Worm (Caenorhabditis elegans) whole organism, L2 larva: ENCODE measurements around the gene K07B1.4.
"Not testable (repeated sequence)": the region's sequence is repeated elsewhere in the genome, so short reads cannot be mapped to it uniquely, and the experiment has no call there.

Experiments
- F13H6.1 ChIP-seq: sonication (generic microtip); optimal IDR thresholded peaks from 2 replicates; lab custom pipeline; 2016; ENCODE audit warnings: missing genetic modification characterization, missing compliant biosample characterization
- R02D3.7 ChIP-seq: fragments of 150-350 bp; optimal IDR thresholded peaks from 2 replicates; lab custom pipeline; 2014; ENCODE audit warnings: missing biosample characterization, missing genetic modification characterization
- ZK546.5 ChIP-seq: sonication (generic microtip); optimal IDR thresholded peaks from 2 replicates; lab custom pipeline; 2017; ENCODE audit warnings: missing biosample characterization, missing genetic modification characterization
- blmp-1 ChIP-seq: sonication (generic microtip); optimal IDR thresholded peaks from 2 replicates; lab custom pipeline; 2017; ENCODE audit warnings: missing genetic modification characterization, mild to moderate bottlenecking, missing compliant biosample characterization, antibody characterized with exemption, moderate library complexity; ENCODE audit not compliant: insufficient read depth
- ceh-16 ChIP-seq: fragments of 150-350 bp; optimal IDR thresholded peaks from 2 replicates; lab custom pipeline; 2014; ENCODE audit warnings: missing biosample characterization, missing genetic modification characterization
- ceh-82 ChIP-seq: fragments of 150-350 bp; optimal IDR thresholded peaks from 2 replicates; lab custom pipeline; 2014; ENCODE audit warnings: missing biosample characterization, missing genetic modification characterization
- crh-2 ChIP-seq: sonication (generic microtip); optimal IDR thresholded peaks from 2 replicates; lab custom pipeline; 2017; ENCODE audit warnings: missing biosample characterization, missing genetic modification characterization
- dmd-4 ChIP-seq: sonication (generic microtip); optimal IDR thresholded peaks from 2 replicates; lab custom pipeline; 2017; ENCODE audit warnings: missing biosample characterization, missing genetic modification characterization
- egl-27 ChIP-seq: sonication (generic microtip); optimal IDR thresholded peaks from 3 replicates; lab custom pipeline; 2017; ENCODE audit warnings: missing biosample characterization, missing genetic modification reagents, missing genetic modification characterization
- elt-3 ChIP-seq: sonication (generic microtip); optimal IDR thresholded peaks from 2 replicates; lab custom pipeline; 2017; ENCODE audit warnings: missing biosample characterization, missing genetic modification characterization
- fos-1 ChIP-seq: fragments of 150-350 bp; optimal IDR thresholded peaks from 2 replicates; lab custom pipeline; 2014; ENCODE audit warnings: missing biosample characterization, missing genetic modification characterization
- lin-11 ChIP-seq: fragments of 150-350 bp; sonication (generic microtip); optimal IDR thresholded peaks from 2 replicates; lab custom pipeline; 2014; ENCODE audit warnings: missing biosample characterization, missing genetic modification characterization, inconsistent platforms, mixed read lengths
- lin-13 ChIP-seq: fragments of 150-350 bp; optimal IDR thresholded peaks from 2 replicates; lab custom pipeline; 2014; ENCODE audit warnings: missing biosample characterization, missing genetic modification reagents, missing genetic modification characterization
- lin-39 ChIP-seq: fragments of 150-350 bp; optimal IDR thresholded peaks from 2 replicates; lab custom pipeline; 2014; ENCODE audit warnings: missing biosample characterization, missing genetic modification reagents, missing genetic modification characterization
- lsy-2 ChIP-seq, 2 experiments: fragments of 150-350 bp in 1 of 2; sonication (generic microtip) in 1 of 2; optimal IDR thresholded peaks; 2 replicates each; lab custom pipeline; 2014 to 2017; ENCODE audit warnings: missing biosample characterization in 2 of 2, missing genetic modification characterization in 2 of 2
- mab-5 ChIP-seq: fragments of 150-350 bp; optimal IDR thresholded peaks from 2 replicates; lab custom pipeline; 2014; ENCODE audit warnings: missing biosample characterization, missing genetic modification characterization
- mdl-1 ChIP-seq, 2 experiments: fragments of 150-350 bp in 1 of 2; sonication (generic microtip) in 1 of 2; optimal IDR thresholded peaks; 2 replicates each; lab custom pipeline; 2017; ENCODE audit warnings: missing biosample characterization in 2 of 2, missing genetic modification characterization in 2 of 2
- nhr-129 ChIP-seq: fragments of 150-350 bp; optimal IDR thresholded peaks from 2 replicates; lab custom pipeline; 2014; ENCODE audit warnings: missing biosample characterization, missing genetic modification characterization
- nhr-23 ChIP-seq: fragments of 150-350 bp; optimal IDR thresholded peaks from 2 replicates; lab custom pipeline; 2014; ENCODE audit warnings: missing biosample characterization, missing genetic modification reagents, missing genetic modification characterization
- nhr-6 ChIP-seq: fragments of 150-350 bp; optimal IDR thresholded peaks from 2 replicates; lab custom pipeline; 2014; ENCODE audit warnings: missing biosample characterization, missing genetic modification characterization
- skn-1 ChIP-seq: sonication (generic microtip); optimal IDR thresholded peaks from 2 replicates; lab custom pipeline; 2017; ENCODE audit warnings: missing biosample characterization, missing genetic modification characterization
- sma-3 ChIP-seq: sonication (generic microtip); optimal IDR thresholded peaks from 2 replicates; lab custom pipeline; 2016; ENCODE audit warnings: missing genetic modification reagents, missing genetic modification characterization, missing compliant biosample characterization
- sma-9 ChIP-seq, 2 experiments: fragments of 150-350 bp in 1 of 2; sonication (generic microtip) in 1 of 2; optimal IDR thresholded peaks; 2 replicates each; lab custom pipeline; 2014 to 2016; ENCODE audit warnings: missing genetic modification characterization in 2 of 2, mild to moderate bottlenecking in 1 of 2, missing biosample characterization in 1 of 2, missing compliant biosample characterization in 1 of 2, missing genetic modification reagents in 1 of 2, moderate library complexity in 1 of 2
- snpc-4 ChIP-seq: fragments of 150-350 bp; optimal IDR thresholded peaks from 2 replicates; lab custom pipeline; 2014; ENCODE audit warnings: missing biosample characterization, missing genetic modification characterization
- ztf-11 ChIP-seq: sonication (generic microtip); optimal IDR thresholded peaks from 2 replicates; lab custom pipeline; 2017; ENCODE audit warnings: missing biosample characterization, missing genetic modification characterization

The K07B1.4 gene

ce11 chrV:9373473-9373872 is 44.7 kb downstream of the K07B1.4 start, which contains the start of gene E02C12.8:
E02C12.8 (minus strand) TSS chrV:9373613.
- TF ChIP-seq sma-9 (GFP tag; optimal IDR thresholded peaks at IDR 0.05; lab: Kevin White, UChicago): peak; percentile 16
- TF ChIP-seq sma-9 (tag; optimal IDR thresholded peaks at IDR 0.05; lab: Kevin White, UChicago): no peak
- TF ChIP-seq nhr-129 (tag; lab: Kevin White, UChicago): peak; percentile 24
- TF ChIP-seq crh-2 (tag; lab: Kevin White, UChicago): peak; percentile 24
- no peak for TF ChIP-seq dmd-4
- no peak for TF ChIP-seq lin-39 (tag; lab: Kevin White, UChicago)
- no peak for TF ChIP-seq mdl-1 (tag; optimal IDR thresholded peaks at IDR 0.05; lab: Kevin White, UChicago)
- no peak for TF ChIP-seq skn-1 (tag; lab: Kevin White, UChicago)
- no peak for TF ChIP-seq ceh-16 (tag; lab: Kevin White, UChicago)
- peak; percentile 93 for TF ChIP-seq fos-1 (tag; lab: Kevin White, UChicago)

ce11 chrV:9375378-9375777 is 46.6 kb downstream of the K07B1.4 start, which contains the start of gene E02C12.9:
E02C12.9 (minus strand) TSS chrV:9375478.
- TF ChIP-seq lin-11 (tag; lab: Kevin White, UChicago) (no peak), elt-3 (tag; lab: Kevin White, UChicago) (no peak), ztf-11 (no peak), ZK546.5 (tag; lab: Kevin White, UChicago) (no peak), egl-27 (tag; lab: Kevin White, UChicago) (no peak), nhr-23 (tag; lab: Kevin White, UChicago) (no peak), R02D3.7 (tag; lab: Kevin White, UChicago) (no peak), lsy-2 (tag; optimal IDR thresholded peaks at IDR 0.05; lab: Kevin White, UChicago) (no peak), snpc-4 (tag; lab: Kevin White, UChicago) (no peak), lin-39 (tag; lab: Kevin White, UChicago) (no peak), nhr-6 (no peak), mab-5 (no peak), skn-1 (tag; lab: Kevin White, UChicago) (no peak), blmp-1 (tag; lab: Kevin White, UChicago) (no peak)
- TF ChIP-seq, all 48 proteins: peak for 0

- no peak for TF ChIP-seq fos-1 (tag; lab: Kevin White, UChicago)
- TF ChIP-seq elt-3 (tag; lab: Kevin White, UChicago): no peak
- TF ChIP-seq sma-3: no peak
- no peak for TF ChIP-seq R02D3.7 (tag; lab: Kevin White, UChicago)
- TF ChIP-seq lsy-2 (tag; optimal IDR thresholded peaks at IDR 0.05; lab: Kevin White, UChicago): no peak
- no peak for TF ChIP-seq egl-27 (tag; lab: Kevin White, UChicago)
- no peak for TF ChIP-seq ceh-82 (tag; lab: Kevin White, UChicago)
- TF ChIP-seq F13H6.1 (tag; lab: Kevin White, UChicago): no peak
- no peak for TF ChIP-seq crh-2 (tag; lab: Kevin White, UChicago)
- no peak for TF ChIP-seq skn-1 (tag; lab: Kevin White, UChicago)
Measured at ce11 chrV:9376417-9376816, 47.6 kb downstream of the K07B1.4 start, which contains the start of gene E02C12.19. E02C12.19 (minus strand) TSS chrV:9376517.

- TF ChIP-seq lin-11 (tag; lab: Kevin White, UChicago) (no peak), F13H6.1 (tag; lab: Kevin White, UChicago) (no peak), nhr-23 (tag; lab: Kevin White, UChicago) (no peak), sma-9 (GFP tag; optimal IDR thresholded peaks at IDR 0.05; lab: Kevin White, UChicago) (no peak), sma-9 (tag; optimal IDR thresholded peaks at IDR 0.05; lab: Kevin White, UChicago) (no peak)
- TF ChIP-seq, all 48 proteins: peak for 0
Measured at ce11 chrV:9378335-9378734, 49.6 kb downstream of the K07B1.4 start, which contains the start of gene E02C12.10. E02C12.10 (minus strand) TSS chrV:9378409.

ce11 chrV:9379808-9380207 is 51.0 kb downstream of the K07B1.4 start, which contains the start of gene E02C12.11:
E02C12.11 (minus strand) TSS chrV:9379908.
- TF ChIP-seq snpc-4 (tag; lab: Kevin White, UChicago); sma-9 (GFP tag; optimal IDR thresholded peaks at IDR 0.05; lab: Kevin White, UChicago); sma-9 (tag; optimal IDR thresholded peaks at IDR 0.05; lab: Kevin White, UChicago); lin-13: not testable (repeated sequence)
